Worm (Caenorhabditis elegans) whole organism, midembryonic: ENCODE data around the gene F35A5.8.

Experiments
- cog-1 ChIP-seq: sonication (generic microtip); optimal IDR thresholded peaks from 2 replicates; lab custom pipeline; 2016; ENCODE audit warnings: missing genetic modification characterization, missing compliant biosample characterization
- flt-1 ChIP-seq: fragments of 200-800 bp; sonication (Bioruptor generic); IDR thresholded peaks from 2 replicates; pipeline ENCODE4 v1.3.6; 2022; ENCODE audit warnings: missing genetic modification characterization, missing compliant biosample characterization
- klf-2 ChIP-seq: fragments of 200-800 bp; sonication (Bioruptor generic); conservative IDR thresholded peaks from 2 replicates; pipeline ENCODE4 v1.3.6; 2022; ENCODE audit warnings: missing genetic modification reagents, missing genetic modification characterization, missing compliant biosample characterization
- ztf-23 ChIP-seq: fragments of 200-800 bp; sonication (Bioruptor generic); IDR thresholded peaks from 2 replicates; pipeline ENCODE4 v1.3.6; 2022; ENCODE audit warnings: missing genetic modification reagents, missing genetic modification characterization, missing compliant biosample characterization
- ztf-29 ChIP-seq: fragments of 200-800 bp; sonication (Bioruptor generic); IDR thresholded peaks from 2 replicates; pipeline ENCODE4 v1.3.6; 2022; ENCODE audit warnings: missing genetic modification reagents, missing genetic modification characterization, missing compliant biosample characterization

DNA sequence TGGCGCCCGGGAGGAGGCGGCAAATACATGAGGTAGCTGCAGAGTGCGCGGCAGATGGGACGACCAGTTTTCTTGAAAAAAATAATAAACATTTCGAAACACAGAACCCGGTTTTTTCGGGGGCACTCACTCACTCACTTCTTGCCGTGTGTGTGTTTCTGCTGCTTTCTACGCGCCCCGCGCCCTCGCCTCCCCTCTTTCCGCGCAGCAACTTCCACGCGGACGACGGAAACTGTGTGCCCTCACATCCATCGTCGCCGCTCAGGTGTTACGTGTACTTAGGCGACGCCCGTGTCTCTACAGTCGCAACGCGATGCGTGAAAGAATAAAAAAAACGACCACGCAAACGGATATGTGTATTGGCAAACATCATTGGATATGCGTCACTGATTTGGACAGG, 21.2 kb upstream of the F35A5.8 start:
- TF ChIP-seq klf-2 (GFP tag; lab: Robert Waterston, UW): no peak
- peak; percentile 24; the same call in 1 of the 2 replicates for TF ChIP-seq flt-1
- no peak for TF ChIP-seq ztf-29 (GFP tag; lab: Robert Waterston, UW)
- TF ChIP-seq cog-1 (tag; lab: Kevin White, UChicago): no peak
- TF ChIP-seq ztf-23 (GFP tag; lab: Robert Waterston, UW): no peak
